Fruit fly (Drosophila melanogaster): ENCODE results near the gene CG31465.
A peak's percentile ranks its signal among the peaks of the same experiment; 100 is the strongest.

The CG31465 gene

dm6 chr3R:21836201-21836504 lies 44.5 kb upstream of the CG31465 start (continued):
- TF ChIP-seq Mio (GFP tag; optimal IDR thresholded peaks at IDR 0.05): no peak
- no peak for TF ChIP-seq dl (GFP tag; optimal IDR thresholded peaks at IDR 0.05; ENCODE audit: insufficient read depth in 1 of 2, partially characterized antibody in 2 of 2)
- no peak for TF ChIP-seq N (GFP tag; optimal IDR thresholded peaks at IDR 0.05)

- TF ChIP-seq Rel (GFP tag; optimal IDR thresholded peaks at IDR 0.05): no peak
- peak; percentile 50 for TF ChIP-seq Rel (tag; optimal IDR thresholded peaks at IDR 0.05)
- TF ChIP-seq Mio (GFP tag; optimal IDR thresholded peaks at IDR 0.05): no peak
- no peak for TF ChIP-seq foxo (GFP tag; optimal IDR thresholded peaks at IDR 0.05)
- no peak for TF ChIP-seq Jra (GFP tag; optimal IDR thresholded peaks at IDR 0.05)
- TF ChIP-seq jim (GFP tag; optimal IDR thresholded peaks at IDR 0.05): no peak
These were observed 44.0 kb upstream of the CG31465 start for dm6 chr3R:21836614-21837013.

dm6 chr3R:21837069-21837977 lies 43.3 kb upstream of the CG31465 start:
- TF ChIP-seq Rel (GFP tag; optimal IDR thresholded peaks at IDR 0.05) (peak; percentile 12), Rel (tag; optimal IDR thresholded peaks at IDR 0.05) (peak; percentile 20), sv (GFP tag; optimal IDR thresholded peaks at IDR 0.05) (no peak), brk (GFP tag; optimal IDR thresholded peaks at IDR 0.05) (no peak), usp (GFP tag; optimal IDR thresholded peaks at IDR 0.05) (no peak), Jra (GFP tag; optimal IDR thresholded peaks at IDR 0.05) (no peak), psq (GFP tag; optimal IDR thresholded peaks at IDR 0.05) (peak; percentile 56), GATAd (GFP tag; optimal IDR thresholded peaks at IDR 0.05) (no peak), tai (GFP tag; optimal IDR thresholded peaks at IDR 0.05) (no peak), Dfd (GFP tag; optimal IDR thresholded peaks at IDR 0.05) (peak; percentile 93), h (GFP tag; optimal IDR thresholded peaks at IDR 0.05) (no peak), Hr83 (GFP tag; optimal IDR thresholded peaks at IDR 0.05; ENCODE audit: poor library complexity, severe bottlenecking) (no peak), HLH106 (tag; optimal IDR thresholded peaks at IDR 0.05) (no peak), CrebA (GFP tag; optimal IDR thresholded peaks at IDR 0.05; ENCODE audit: borderline replicate concordance) (no peak), lola (GFP tag; optimal IDR thresholded peaks at IDR 0.05) (no peak), dmrt93B (GFP tag; optimal IDR thresholded peaks at IDR 0.05) (peak; percentile 31), fru (GFP tag; optimal IDR thresholded peaks at IDR 0.05) (peak; percentile 77), br (GFP tag; optimal IDR thresholded peaks at IDR 0.05) (no peak), dsf (GFP tag; optimal IDR thresholded peaks at IDR 0.05; ENCODE audit: borderline replicate concordance) (no peak), ey (GFP tag; optimal IDR thresholded peaks at IDR 0.05) (no peak), OdsH (GFP tag; optimal IDR thresholded peaks at IDR 0.05) (no peak), Sp1 (GFP tag; optimal IDR thresholded peaks at IDR 0.05) (no peak), Hr78 (GFP tag; optimal IDR thresholded peaks at IDR 0.05) (no peak), foxo (GFP tag; optimal IDR thresholded peaks at IDR 0.05) (peak in 1 of 2 experiments; percentile 1), Dif (GFP tag; optimal IDR thresholded peaks at IDR 0.05; ENCODE audit: partially characterized antibody) (no peak), N (GFP tag; optimal IDR thresholded peaks at IDR 0.05) (no peak), dl (GFP tag; optimal IDR thresholded peaks at IDR 0.05; ENCODE audit: insufficient read depth in 1 of 2, partially characterized antibody in 2 of 2) (no peak), CG9705 (GFP tag; optimal IDR thresholded peaks at IDR 0.05) (no peak), jim (GFP tag; optimal IDR thresholded peaks at IDR 0.05) (peak; percentile 48), Vsx2 (GFP tag; optimal IDR thresholded peaks at IDR 0.05; ENCODE audit: partially characterized antibody) (no peak), sage (GFP tag; optimal IDR thresholded peaks at IDR 0.05) (peak; percentile 7), woc (GFP tag; optimal IDR thresholded peaks at IDR 0.05) (peak; percentile 20), Hnf4 (GFP tag; optimal IDR thresholded peaks at IDR 0.05) (no peak), Myc (optimal IDR thresholded peaks at IDR 0.05) (no peak), pan (optimal IDR thresholded peaks at IDR 0.05) (no peak), Abd-B (GFP tag; optimal IDR thresholded peaks at IDR 0.05) (no peak), rgr (GFP tag; optimal IDR thresholded peaks at IDR 0.05) (no peak), CG32264 (GFP tag; optimal IDR thresholded peaks at IDR 0.05) (peak; percentile 49), Mio (GFP tag; optimal IDR thresholded peaks at IDR 0.05) (no peak)
